Worm (Caenorhabditis elegans) whole organism, L1 larva: ENCODE measurements around the gene Y59H11AM.4.

ENCODE experiments used
- C04F5.9 ChIP-seq: sonication (generic microtip); optimal IDR thresholded peaks from 2 replicates; lab custom pipeline; 2016; ENCODE audit warnings: missing genetic modification characterization, missing compliant biosample characterization
- C16A3.4 ChIP-seq: fragments of 150-350 bp; optimal IDR thresholded peaks from 2 replicates; lab custom pipeline; 2014; ENCODE audit warnings: missing biosample characterization, missing genetic modification characterization
- F16B12.6 ChIP-seq: fragments of 150-350 bp; optimal IDR thresholded peaks from 2 replicates; lab custom pipeline; 2014; ENCODE audit warnings: missing biosample characterization, missing genetic modification characterization
- Y116A8C.19 ChIP-seq: sonication (generic microtip); optimal IDR thresholded peaks from 2 replicates; lab custom pipeline; 2016; ENCODE audit warnings: missing compliant biosample characterization, missing genetic modification characterization, borderline replicate concordance
- aha-1 ChIP-seq: fragments of 150-350 bp; optimal IDR thresholded peaks from 2 replicates; lab custom pipeline; 2014; ENCODE audit warnings: missing biosample characterization, missing genetic modification characterization
- alr-1 ChIP-seq: fragments of 200-800 bp; sonication (Bioruptor generic); optimal IDR thresholded peaks from 2 replicates; lab custom pipeline; 2018; ENCODE audit warnings: borderline replicate concordance, mild to moderate bottlenecking, missing genetic modification characterization, missing compliant biosample characterization
- ama-1 ChIP-seq: fragments of 150-350 bp; optimal IDR thresholded peaks from 2 replicates; lab custom pipeline; 2014
- blmp-1 ChIP-seq: fragments of 150-350 bp; optimal IDR thresholded peaks from 2 replicates; lab custom pipeline; 2014; ENCODE audit warnings: missing biosample characterization, missing genetic modification characterization
- ceh-8 ChIP-seq: fragments of 200-800 bp; sonication (Bioruptor generic); optimal IDR thresholded peaks from 2 replicates; lab custom pipeline; 2018; ENCODE audit warnings: mild to moderate bottlenecking, missing genetic modification characterization, moderate library complexity, missing compliant biosample characterization
- ceh-82 ChIP-seq, 3 experiments: fragments of 150-350 bp in 1 of 3; sonication (generic microtip) in 2 of 3; optimal IDR thresholded peaks; 2 replicates each; lab custom pipeline; 2014 to 2017; ENCODE audit warnings: missing biosample characterization in 3 of 3, missing genetic modification characterization in 3 of 3
- dpl-1 ChIP-seq, 3 experiments: fragments of 150-350 bp in 2 of 3; sonication (generic microtip) in 1 of 3; optimal IDR thresholded peaks; 2 replicates each; lab custom pipeline; 2014 to 2017; ENCODE audit warnings: missing biosample characterization in 3 of 3, missing genetic modification characterization in 3 of 3, missing genetic modification reagents in 3 of 3
- efl-1 ChIP-seq, 4 experiments: fragments of 150-350 bp; optimal IDR thresholded peaks in 3 of 4; peaks in 1 of 4; 1 replicate in 1 of 4; 2 replicates in 3 of 4; lab custom pipeline; 2014; ENCODE audit warnings: missing biosample characterization in 2 of 4, missing genetic modification characterization in 2 of 4, missing genetic modification reagents in 2 of 4
- efl-3 ChIP-seq: fragments of 200-800 bp; sonication (Bioruptor generic); optimal IDR thresholded peaks from 2 replicates; lab custom pipeline; 2018; ENCODE audit warnings: mild to moderate bottlenecking, missing genetic modification characterization, missing compliant biosample characterization
- egl-13 ChIP-seq: sonication (generic microtip); optimal IDR thresholded peaks from 2 replicates; lab custom pipeline; 2016; ENCODE audit warnings: missing genotype, missing genetic modification reagents, missing genetic modification characterization, missing compliant biosample characterization
- egl-27 ChIP-seq, 2 experiments: fragments of 150-350 bp in 1 of 2; sonication (generic microtip); optimal IDR thresholded peaks; 3 replicates each; lab custom pipeline; 2017 to 2018; ENCODE audit warnings: missing biosample characterization in 2 of 2, missing genetic modification characterization in 2 of 2, missing genetic modification reagents in 2 of 2
- elt-2 ChIP-seq: sonication (generic microtip); optimal IDR thresholded peaks from 2 replicates; lab custom pipeline; 2016; ENCODE audit warnings: missing genetic modification characterization, mild to moderate bottlenecking, inconsistent platforms, missing compliant biosample characterization, missing genetic modification reagents
- elt-3 ChIP-seq, 6 experiments: fragments of 150-350 bp in 1 of 6; sonication (generic microtip); optimal IDR thresholded peaks; 2 replicates each; lab custom pipeline; 2017 to 2018; ENCODE audit warnings: missing biosample characterization in 6 of 6, missing genetic modification characterization in 6 of 6, inconsistent platforms in 1 of 6
- fkh-4 ChIP-seq: sonication (generic microtip); optimal IDR thresholded peaks from 2 replicates; lab custom pipeline; 2016; ENCODE audit warnings: missing compliant biosample characterization, missing genetic modification characterization, borderline replicate concordance
- fkh-8 ChIP-seq: sonication (generic microtip); optimal IDR thresholded peaks from 2 replicates; lab custom pipeline; 2016; ENCODE audit warnings: mild to moderate bottlenecking, missing genetic modification characterization, missing compliant biosample characterization
- fos-1 ChIP-seq: fragments of 150-350 bp; optimal IDR thresholded peaks from 2 replicates; lab custom pipeline; 2014; ENCODE audit warnings: missing biosample characterization, missing genetic modification characterization
- hpl-2 ChIP-seq: fragments of 150-350 bp; optimal IDR thresholded peaks from 2 replicates; lab custom pipeline; 2014; ENCODE audit warnings: missing biosample characterization, missing genetic modification reagents, missing genetic modification characterization
- lin-13 ChIP-seq: fragments of 150-350 bp; optimal IDR thresholded peaks from 2 replicates; lab custom pipeline; 2014; ENCODE audit warnings: missing biosample characterization, missing genetic modification reagents, missing genetic modification characterization
- lin-15B ChIP-seq: fragments of 150-350 bp; sonication (generic microtip); optimal IDR thresholded peaks from 3 replicates; lab custom pipeline; 2014; ENCODE audit warnings: missing biosample characterization, missing genetic modification characterization
- lin-35 ChIP-seq, 2 experiments: fragments of 150-350 bp; optimal IDR thresholded peaks; 2 replicates each; lab custom pipeline; 2014; ENCODE audit warnings: missing biosample characterization in 2 of 2, missing genetic modification characterization in 2 of 2, missing genetic modification reagents in 2 of 2
- lir-3 ChIP-seq: sonication (generic microtip); optimal IDR thresholded peaks from 2 replicates; lab custom pipeline; 2016; ENCODE audit warnings: mild to moderate bottlenecking, missing genetic modification characterization, moderate library complexity, missing compliant biosample characterization; ENCODE audit not compliant: poor library complexity
- lsy-2 ChIP-seq, 2 experiments: fragments of 150-350 bp; optimal IDR thresholded peaks; 2 replicates each; lab custom pipeline; 2014; ENCODE audit warnings: missing biosample characterization in 2 of 2, missing genetic modification characterization in 2 of 2
- mep-1 ChIP-seq: fragments of 150-350 bp; optimal IDR thresholded peaks from 2 replicates; lab custom pipeline; 2014; ENCODE audit warnings: missing biosample characterization, missing genetic modification characterization
- nhr-11 ChIP-seq: fragments of 150-350 bp; optimal IDR thresholded peaks from 2 replicates; lab custom pipeline; 2014; ENCODE audit warnings: missing biosample characterization, missing genetic modification characterization
- nhr-12 ChIP-seq: sonication (generic microtip); optimal IDR thresholded peaks from 2 replicates; lab custom pipeline; 2017; ENCODE audit warnings: missing biosample characterization, missing genetic modification characterization
- nhr-19 ChIP-seq: fragments of 200-800 bp; sonication (Bioruptor generic); conservative IDR thresholded peaks from 2 replicates; pipeline ENCODE4 v1.3.6; 2022; ENCODE audit warnings: missing genetic modification characterization, missing compliant biosample characterization
- nhr-20 ChIP-seq: sonication (generic microtip); optimal IDR thresholded peaks from 2 replicates; lab custom pipeline; 2016; ENCODE audit warnings: mild to moderate bottlenecking, missing genetic modification characterization, missing compliant biosample characterization
- nhr-71 ChIP-seq: sonication (generic microtip); optimal IDR thresholded peaks from 2 replicates; lab custom pipeline; 2016; ENCODE audit warnings: mild to moderate bottlenecking, missing genetic modification characterization, moderate library complexity, missing compliant biosample characterization
- nhr-84 ChIP-seq: sonication (generic microtip); optimal IDR thresholded peaks from 2 replicates; lab custom pipeline; 2017; ENCODE audit warnings: missing biosample characterization, missing genetic modification characterization
- nhr-90 ChIP-seq: sonication (generic microtip); optimal IDR thresholded peaks from 2 replicates; lab custom pipeline; 2016; ENCODE audit warnings: mild to moderate bottlenecking, missing genetic modification characterization, missing compliant biosample characterization; ENCODE audit not compliant: poor library complexity
- pax-3 ChIP-seq: fragments of 200-800 bp; sonication (Bioruptor generic); optimal IDR thresholded peaks from 2 replicates; lab custom pipeline; 2018; ENCODE audit warnings: mild to moderate bottlenecking, missing genetic modification characterization, moderate library complexity, missing compliant biosample characterization
- pqm-1 ChIP-seq: sonication (generic microtip); optimal IDR thresholded peaks from 3 replicates; lab custom pipeline; 2017; ENCODE audit warnings: missing biosample characterization, missing genetic modification characterization
- snpc-4 ChIP-seq: fragments of 150-350 bp; optimal IDR thresholded peaks from 2 replicates; lab custom pipeline; 2014; ENCODE audit warnings: missing biosample characterization, missing genetic modification characterization
- sox-4 ChIP-seq: sonication (generic microtip); optimal IDR thresholded peaks from 2 replicates; lab custom pipeline; 2016; ENCODE audit warnings: missing genetic modification characterization, missing compliant biosample characterization
- sup-37 ChIP-seq: fragments of 200-800 bp; sonication (Bioruptor generic); optimal IDR thresholded peaks from 2 replicates; lab custom pipeline; 2018; ENCODE audit warnings: mild to moderate bottlenecking, missing genetic modification characterization, missing compliant biosample characterization
- swsn-7 ChIP-seq: sonication (generic microtip); optimal IDR thresholded peaks from 2 replicates; lab custom pipeline; 2016; ENCODE audit warnings: missing genetic modification characterization, missing compliant biosample characterization
- tbx-2 ChIP-seq: sonication (generic microtip); optimal IDR thresholded peaks from 2 replicates; lab custom pipeline; 2016; ENCODE audit warnings: missing genetic modification characterization, missing compliant biosample characterization
- tlp-1 ChIP-seq: fragments of 150-350 bp; optimal IDR thresholded peaks from 2 replicates; lab custom pipeline; 2014; ENCODE audit warnings: missing biosample characterization, missing genetic modification characterization
- unc-130 ChIP-seq: fragments of 150-350 bp; optimal IDR thresholded peaks from 2 replicates; lab custom pipeline; 2017; ENCODE audit warnings: missing biosample characterization, missing genetic modification characterization, inconsistent platforms
- unc-30 ChIP-seq: sonication (generic microtip); optimal IDR thresholded peaks from 2 replicates; lab custom pipeline; 2017; ENCODE audit warnings: missing biosample characterization, missing genetic modification characterization
- zag-1 ChIP-seq: fragments of 150-350 bp; optimal IDR thresholded peaks from 2 replicates; lab custom pipeline; 2014; ENCODE audit warnings: missing biosample characterization, missing genetic modification characterization
- zip-4 ChIP-seq: fragments of 200-800 bp; sonication (Bioruptor generic); optimal IDR thresholded peaks from 2 replicates; lab custom pipeline; 2018; ENCODE audit warnings: mild to moderate bottlenecking, missing genetic modification characterization, moderate library complexity, missing compliant biosample characterization
- ztf-11 ChIP-seq, 2 experiments: sonication (generic microtip); optimal IDR thresholded peaks; 2 replicates each; lab custom pipeline; 2016 to 2017; ENCODE audit warnings: missing genetic modification characterization in 2 of 2, missing biosample characterization in 1 of 2, missing compliant biosample characterization in 1 of 2

Gene Y59H11AM.4

ce11 chrIV:8530042-8531027, 39.8 kb downstream of the Y59H11AM.4 start (continued):
- TF ChIP-seq tlp-1 (peak; percentile 61), nhr-90 (tag; lab: Kevin White, UChicago) (peak; percentile 60), dpl-1 (GFP tag; optimal IDR thresholded peaks at IDR 0.05; lab: Kevin White, UChicago) (peak in 1 of 3 experiments; percentile 4), fos-1 (tag; lab: Kevin White, UChicago) (no peak), nhr-71 (tag; lab: Kevin White, UChicago) (peak; percentile 77), nhr-11 (tag; lab: Kevin White, UChicago) (no peak)

- TF ChIP-seq efl-3 (GFP tag; lab: Kevin White, UChicago) (no peak), lsy-2 (tag; optimal IDR thresholded peaks at IDR 0.05; lab: Kevin White, UChicago) (peak; percentile 40 to 74), nhr-90 (tag; lab: Kevin White, UChicago) (peak; percentile 84), zip-4 (GFP tag; lab: Kevin White, UChicago) (no peak), lin-15B (no peak), elt-2 (tag; lab: Kevin White, UChicago) (no peak), tbx-2 (tag; lab: Kevin White, UChicago) (peak; percentile 72), F16B12.6 (tag; lab: Kevin White, UChicago) (no peak), aha-1 (peak; percentile 3), snpc-4 (no peak), lir-3 (peak; percentile 6), blmp-1 (tag; lab: Kevin White, UChicago) (peak; percentile 92), Y116A8C.19 (tag; lab: Kevin White, UChicago) (no peak), fkh-8 (tag; lab: Kevin White, UChicago) (no peak), sup-37 (GFP tag; lab: Kevin White, UChicago) (no peak), lin-35 (GFP tag; optimal IDR thresholded peaks at IDR 0.05; lab: Kevin White, UChicago) (peak in 1 of 2 experiments; percentile 72), unc-130 (tag; lab: Kevin White, UChicago) (peak; percentile 78), C16A3.4 (tag; lab: Kevin White, UChicago) (peak; percentile 47), C04F5.9 (tag; lab: Kevin White, UChicago) (no peak), nhr-71 (tag; lab: Kevin White, UChicago) (peak; percentile 92), tlp-1 (no peak), pqm-1 (tag; lab: Kevin White, UChicago) (no peak), lin-13 (GFP tag; lab: Kevin White, UChicago) (peak; percentile 26), alr-1 (tag; lab: Kevin White, UChicago) (no peak), elt-3 (tag; optimal IDR thresholded peaks at IDR 0.05; lab: Kevin White, UChicago) (peak in 5 of 6 experiments; percentile 25 to 99 (median 70)), ceh-8 (GFP tag; lab: Kevin White, UChicago) (no peak), nhr-84 (tag; lab: Kevin White, UChicago) (no peak), sox-4 (tag; lab: Kevin White, UChicago) (no peak), pax-3 (tag; lab: Kevin White, UChicago) (no peak), zag-1 (no peak), nhr-19 (peak; percentile 84), nhr-20 (tag; lab: Kevin White, UChicago) (peak; percentile 92), ztf-11 (tag; optimal IDR thresholded peaks at IDR 0.05; lab: Kevin White, UChicago) (no peak), mep-1 (tag; lab: Kevin White, UChicago) (peak; percentile 77), ama-1 (lab: Kevin White, UChicago) (no peak), swsn-7 (tag; lab: Kevin White, UChicago) (peak; percentile 46), unc-30 (tag; lab: Kevin White, UChicago) (no peak), fkh-4 (no peak), ceh-82 (tag; optimal IDR thresholded peaks at IDR 0.05; lab: Kevin White, UChicago) (no peak), egl-27 (tag; optimal IDR thresholded peaks at IDR 0.05; lab: Kevin White, UChicago) (no peak), egl-13 (tag; lab: Kevin White, UChicago) (no peak), nhr-11 (tag; lab: Kevin White, UChicago) (no peak), efl-1 (optimal IDR thresholded peaks at IDR 0.05; lab: Kevin White, UChicago) (peak in 1 of 2 experiments; percentile 27), efl-1 (GFP tag; optimal IDR thresholded peaks at IDR 0.05 in 1 of 2; lab: Kevin White, UChicago) (peak in 1 of 2 experiments; percentile 94), hpl-2 (no peak), nhr-12 (tag; lab: Kevin White, UChicago) (no peak)
Observed at ce11 chrIV:8529039-8529438, 41.1 kb downstream of the Y59H11AM.4 start.
